Worm (Caenorhabditis elegans) whole organism, L1 larva: ENCODE measurements around the gene rig-6.

Experiments
- elt-3 ChIP-seq, 6 experiments: fragments of 150-350 bp in 1 of 6; sonication (generic microtip); optimal IDR thresholded peaks; 2 replicates each; lab custom pipeline; 2017 to 2018; ENCODE audit warnings: missing biosample characterization in 6 of 6, missing genetic modification characterization in 6 of 6, inconsistent platforms in 1 of 6
- fos-1 ChIP-seq: fragments of 150-350 bp; optimal IDR thresholded peaks from 2 replicates; lab custom pipeline; 2014; ENCODE audit warnings: missing biosample characterization, missing genetic modification characterization
- nhr-85 ChIP-seq: sonication (generic microtip); peaks from one replicate; lab custom pipeline; 2016; ENCODE audit warnings: missing genetic modification characterization, inconsistent platforms, missing compliant biosample characterization
- nhr-90 ChIP-seq: sonication (generic microtip); optimal IDR thresholded peaks from 2 replicates; lab custom pipeline; 2016; ENCODE audit warnings: mild to moderate bottlenecking, missing genetic modification characterization, missing compliant biosample characterization; ENCODE audit not compliant: poor library complexity

DNA sequence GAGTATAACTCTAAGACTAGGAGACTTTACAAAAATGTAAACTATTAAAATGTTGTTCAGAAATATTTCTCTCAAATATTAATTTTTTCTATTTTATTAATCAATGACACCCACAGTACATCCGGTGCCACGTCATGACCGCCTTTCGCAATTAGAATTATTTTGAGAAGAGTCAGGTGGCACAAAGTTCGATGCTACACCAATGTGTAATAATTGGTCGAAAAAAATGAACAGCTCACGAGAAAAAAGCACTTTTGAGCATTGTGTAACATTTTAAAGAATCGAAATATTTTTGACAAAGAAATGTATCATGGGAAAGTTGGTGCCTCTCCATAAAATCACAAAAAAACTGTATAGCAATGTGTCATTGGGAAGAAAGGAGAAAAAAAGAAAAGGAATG, 5.2 kb downstream of the rig-6 start:
- TF ChIP-seq nhr-90 = no peak
- TF ChIP-seq nhr-85 (tag; lab: Kevin White, UChicago) = no peak
- TF ChIP-seq fos-1 (tag; lab: Kevin White, UChicago) = no peak
- TF ChIP-seq elt-3 (tag; optimal IDR thresholded peaks at IDR 0.05; lab: Kevin White, UChicago) = no peak
